Fruit fly (Drosophila melanogaster) whole organism, embryonic: ENCODE data around the gene CG14118.

Experiments used
- Abd-B ChIP-seq: fragments of 200-800 bp; sonication (Bioruptor generic); optimal IDR thresholded peaks from 2 replicates; lab custom pipeline; 2018; ENCODE audit warnings: missing biosample characterization, mild to moderate bottlenecking, missing genetic modification characterization, moderate library complexity
- Aef1 ChIP-seq: fragments of 200-800 bp; sonication (Bioruptor generic); IDR thresholded peaks from 3 replicates; pipeline ENCODE4 v1.3.6; 2022; ENCODE audit warnings: missing biosample characterization, missing genetic modification characterization
- Atf6 ChIP-seq: fragments of 200-800 bp; sonication (Bioruptor generic); IDR thresholded peaks from 2 replicates; pipeline ENCODE4 v1.3.6; 2022; ENCODE audit warnings: missing biosample characterization, missing genetic modification characterization
- Bgb ChIP-seq: fragments of 200-800 bp; sonication (Bioruptor generic); IDR thresholded peaks from 2 replicates; pipeline ENCODE4 v1.3.6; 2022; ENCODE audit warnings: missing biosample characterization, missing genetic modification characterization; ENCODE audit not compliant: partially characterized antibody
- CG10267 ChIP-seq: fragments of 200-800 bp; sonication (Bioruptor generic); optimal IDR thresholded peaks from 2 replicates; lab custom pipeline; 2018; ENCODE audit warnings: missing biosample characterization, mild to moderate bottlenecking, missing genetic modification characterization, moderate library complexity
- CG12236 ChIP-seq: fragments of 200-800 bp; sonication (Bioruptor generic); optimal IDR thresholded peaks from 2 replicates; lab custom pipeline; 2016; ENCODE audit warnings: missing biosample characterization, missing genetic modification characterization
- CG12659 ChIP-seq: fragments of 200-800 bp; sonication (Bioruptor generic); optimal IDR thresholded peaks from 3 replicates; lab custom pipeline; 2017; ENCODE audit warnings: mild to moderate bottlenecking, missing biosample characterization, missing genetic modification reagents, missing genetic modification characterization
- CG13123 ChIP-seq: fragments of 200-800 bp; sonication (Bioruptor generic); optimal IDR thresholded peaks from 2 replicates; lab custom pipeline; 2016; ENCODE audit warnings: missing biosample characterization, missing genetic modification characterization
- CG15601 ChIP-seq: fragments of 200-800 bp; sonication (Bioruptor generic); optimal IDR thresholded peaks from 3 replicates; lab custom pipeline; 2019; ENCODE audit warnings: missing biosample characterization, mild to moderate bottlenecking, missing genetic modification characterization, moderate library complexity
- CG1792 ChIP-seq: fragments of 200-800 bp; sonication (Bioruptor generic); optimal IDR thresholded peaks from 2 replicates; lab custom pipeline; 2016; ENCODE audit warnings: missing biosample characterization, missing genetic modification characterization
- CG1832 ChIP-seq: fragments of 200-800 bp; sonication (Bioruptor generic); optimal IDR thresholded peaks from 2 replicates; lab custom pipeline; 2017; ENCODE audit warnings: missing biosample characterization, mild to moderate bottlenecking, missing genetic modification characterization, inconsistent platforms
- CG30431 ChIP-seq: fragments of 200-800 bp; sonication (Bioruptor generic); optimal IDR thresholded peaks from 2 replicates; lab custom pipeline; 2017; ENCODE audit warnings: missing biosample characterization, missing genetic modification characterization
- CG31388 ChIP-seq: fragments of 200-800 bp; sonication (Bioruptor generic); optimal IDR thresholded peaks from 2 replicates; lab custom pipeline; 2016; ENCODE audit warnings: missing biosample characterization, missing genetic modification characterization
- CG33213 ChIP-seq: fragments of 200-800 bp; sonication (Bioruptor generic); optimal IDR thresholded peaks from 3 replicates; lab custom pipeline; 2016; ENCODE audit warnings: missing biosample characterization, missing genetic modification characterization
- CG6813 ChIP-seq: fragments of 200-800 bp; sonication (Bioruptor generic); optimal IDR thresholded peaks from 2 replicates; lab custom pipeline; 2017; ENCODE audit warnings: missing biosample characterization, missing genetic modification characterization, mild to moderate bottlenecking, moderate library complexity, missing genetic modification reagents
- CG8478 ChIP-seq: fragments of >200 bp; optimal IDR thresholded peaks from 2 replicates; lab custom pipeline; 2018
- CG9727 ChIP-seq: fragments of 200-800 bp; sonication (Bioruptor generic); optimal IDR thresholded peaks from 3 replicates; lab custom pipeline; 2017; ENCODE audit warnings: missing biosample characterization, mild to moderate bottlenecking, missing genetic modification characterization
- Camta ChIP-seq: fragments of 200-800 bp; sonication (Bioruptor generic); optimal IDR thresholded peaks from 2 replicates; lab custom pipeline; 2016; ENCODE audit warnings: missing biosample characterization, missing genetic modification characterization
- D ChIP-seq, 2 experiments: fragments of 200-800 bp in 1 of 2; fragments of >200 bp in 1 of 2; sonication (Bioruptor generic) in 1 of 2; optimal IDR thresholded peaks; 2 replicates in 1 of 2; 3 replicates in 1 of 2; lab custom pipeline; 2017; ENCODE audit warnings: mild to moderate bottlenecking in 1 of 2, missing biosample characterization in 1 of 2, missing genetic modification characterization in 1 of 2, missing genetic modification reagents in 1 of 2
- Dad ChIP-seq: fragments of 200-800 bp; sonication (Bioruptor generic); optimal IDR thresholded peaks from 3 replicates; lab custom pipeline; 2016; ENCODE audit warnings: missing biosample characterization, missing genetic modification characterization
- Doc2 ChIP-seq: fragments of 200-800 bp; sonication (Bioruptor generic); IDR thresholded peaks from 2 replicates; pipeline ENCODE4 v1.3.6; 2022; ENCODE audit warnings: missing biosample characterization, missing genetic modification characterization
- E2f2 ChIP-seq: fragments of 200-800 bp; sonication (Bioruptor generic); IDR thresholded peaks from 2 replicates; pipeline ENCODE4 v1.3.6; 2022; ENCODE audit warnings: missing biosample characterization, missing genetic modification characterization
- HLHmδ ChIP-seq: fragments of 200-800 bp; sonication (Bioruptor generic); optimal IDR thresholded peaks from 2 replicates; lab custom pipeline; 2018; ENCODE audit warnings: missing biosample characterization, mild to moderate bottlenecking, missing genetic modification characterization, moderate library complexity
- Hey ChIP-seq: fragments of 200-800 bp; sonication (Bioruptor generic); optimal IDR thresholded peaks from 3 replicates; lab custom pipeline; 2018; ENCODE audit warnings: missing biosample characterization, mild to moderate bottlenecking, missing genetic modification characterization
- Meics ChIP-seq: fragments of 200-800 bp; sonication (Bioruptor generic); optimal IDR thresholded peaks from 2 replicates; lab custom pipeline; 2017; ENCODE audit warnings: missing biosample characterization, mild to moderate bottlenecking, missing genetic modification characterization
- Opbp ChIP-seq: fragments of 200-800 bp; sonication (Bioruptor generic); IDR thresholded peaks from 3 replicates; pipeline ENCODE4 v1.3.6; 2022; ENCODE audit warnings: missing biosample characterization, missing genetic modification characterization; ENCODE audit not compliant: partially characterized antibody
- amos ChIP-seq: fragments of 200-800 bp; sonication (Bioruptor generic); IDR thresholded peaks from 2 replicates; pipeline ENCODE4 v1.3.6; 2022; ENCODE audit warnings: missing biosample characterization, missing genetic modification characterization; ENCODE audit not compliant: partially characterized antibody
- bigmax ChIP-seq: fragments of 200-800 bp; sonication (Bioruptor generic); optimal IDR thresholded peaks from 2 replicates; lab custom pipeline; 2018; ENCODE audit warnings: missing biosample characterization, mild to moderate bottlenecking, missing genetic modification characterization
- br ChIP-seq: fragments of >200 bp; optimal IDR thresholded peaks from 2 replicates; lab custom pipeline; 2017
- btn ChIP-seq: fragments of 200-800 bp; sonication (Bioruptor generic); optimal IDR thresholded peaks from 2 replicates; lab custom pipeline; 2016; ENCODE audit warnings: missing biosample characterization, missing genetic modification characterization
- caup ChIP-seq: fragments of 200-800 bp; sonication (Bioruptor generic); optimal IDR thresholded peaks from 3 replicates; lab custom pipeline; 2017; ENCODE audit warnings: missing biosample characterization, mild to moderate bottlenecking, missing genetic modification characterization, moderate library complexity; ENCODE audit not compliant: severe bottlenecking
- crol ChIP-seq: fragments of 200-800 bp; sonication (Bioruptor generic); IDR thresholded peaks from 2 replicates; pipeline ENCODE4 v1.3.6; 2022; ENCODE audit warnings: missing biosample characterization, missing genetic modification characterization
- dmrt99B ChIP-seq: fragments of 200-800 bp; sonication (Bioruptor generic); optimal IDR thresholded peaks from 2 replicates; lab custom pipeline; 2018; ENCODE audit warnings: missing biosample characterization, mild to moderate bottlenecking, missing genetic modification characterization, moderate library complexity
- en ChIP-seq: fragments of 200-800 bp; sonication (Bioruptor generic); optimal IDR thresholded peaks from 2 replicates; lab custom pipeline; 2016; ENCODE audit warnings: missing biosample characterization, missing genetic modification characterization
- esg ChIP-seq: fragments of 200-800 bp; sonication (Bioruptor generic); conservative IDR thresholded peaks from 2 replicates; pipeline ENCODE4 v1.3.6; 2022; ENCODE audit warnings: missing biosample characterization, missing genetic modification characterization
- eyg ChIP-seq: fragments of 200-800 bp; sonication (Bioruptor generic); optimal IDR thresholded peaks from 3 replicates; lab custom pipeline; 2016; ENCODE audit warnings: missing biosample characterization, missing genetic modification characterization
- fu2 ChIP-seq: fragments of 200-800 bp; sonication (Bioruptor generic); optimal IDR thresholded peaks from 2 replicates; lab custom pipeline; 2016; ENCODE audit warnings: missing biosample characterization, missing genetic modification characterization
- nerfin-1 ChIP-seq: fragments of 200-800 bp; sonication (Bioruptor generic); optimal IDR thresholded peaks from 3 replicates; lab custom pipeline; 2019; ENCODE audit warnings: missing biosample characterization, mild to moderate bottlenecking, missing genetic modification characterization, moderate library complexity
- nom ChIP-seq: fragments of 200-800 bp; sonication (Bioruptor generic); optimal IDR thresholded peaks from 2 replicates; lab custom pipeline; 2017; ENCODE audit warnings: missing biosample characterization, missing genetic modification characterization, mild to moderate bottlenecking, moderate library complexity, missing genetic modification reagents
- odd ChIP-seq: fragments of 200-800 bp; sonication (Bioruptor generic); optimal IDR thresholded peaks from 2 replicates; lab custom pipeline; 2017; ENCODE audit warnings: missing biosample characterization, mild to moderate bottlenecking, missing genetic modification characterization
- otp ChIP-seq: fragments of 200-800 bp; sonication (Bioruptor generic); IDR thresholded peaks from 3 replicates; pipeline ENCODE4, ENCODE4 v1.3.6; 2022; ENCODE audit warnings: missing biosample characterization, missing genetic modification characterization
- pho ChIP-seq: fragments of 200-800 bp; sonication (Bioruptor generic); optimal IDR thresholded peaks from 2 replicates; lab custom pipeline; 2016; ENCODE audit warnings: missing biosample characterization, missing genetic modification characterization
- prd ChIP-seq, 3 experiments: fragments of >200 bp in 2 of 3; fragments of 200-800 bp in 1 of 3; sonication (Bioruptor generic) in 1 of 3; optimal IDR thresholded peaks in 2 of 3; IDR thresholded peaks in 1 of 3; 2 replicates in 2 of 3; 3 replicates in 1 of 3; pipeline versions ENCODE4 v1.3.6 to Lab custom; 2017 to 2022; ENCODE audit warnings: missing biosample characterization in 1 of 3, missing genetic modification characterization in 1 of 3
- rib ChIP-seq: fragments of 200-800 bp; sonication (Bioruptor generic); IDR thresholded peaks from 2 replicates; pipeline ENCODE4 v1.3.6; 2022; ENCODE audit warnings: missing biosample characterization, missing genetic modification characterization
- sd ChIP-seq: fragments of 200-800 bp; sonication (Bioruptor generic); optimal IDR thresholded peaks from 3 replicates; lab custom pipeline; 2018; ENCODE audit warnings: missing biosample characterization, mild to moderate bottlenecking, missing genetic modification characterization, moderate library complexity
- sisA ChIP-seq: fragments of 200-800 bp; sonication (Bioruptor generic); IDR thresholded peaks from 2 replicates; pipeline ENCODE4 v1.3.6; 2022; ENCODE audit warnings: missing biosample characterization, missing genetic modification characterization
- stwl ChIP-seq: fragments of 200-800 bp; sonication (Bioruptor generic); optimal IDR thresholded peaks from 3 replicates; lab custom pipeline; 2018; ENCODE audit warnings: missing biosample characterization, mild to moderate bottlenecking, missing genetic modification characterization, moderate library complexity
- vnd ChIP-seq: fragments of 200-800 bp; sonication (Bioruptor generic); IDR thresholded peaks from 3 replicates; pipeline ENCODE4 v1.3.6; 2022; ENCODE audit warnings: missing biosample characterization, missing genetic modification characterization; ENCODE audit not compliant: partially characterized antibody

Gene CG14118

DNA sequence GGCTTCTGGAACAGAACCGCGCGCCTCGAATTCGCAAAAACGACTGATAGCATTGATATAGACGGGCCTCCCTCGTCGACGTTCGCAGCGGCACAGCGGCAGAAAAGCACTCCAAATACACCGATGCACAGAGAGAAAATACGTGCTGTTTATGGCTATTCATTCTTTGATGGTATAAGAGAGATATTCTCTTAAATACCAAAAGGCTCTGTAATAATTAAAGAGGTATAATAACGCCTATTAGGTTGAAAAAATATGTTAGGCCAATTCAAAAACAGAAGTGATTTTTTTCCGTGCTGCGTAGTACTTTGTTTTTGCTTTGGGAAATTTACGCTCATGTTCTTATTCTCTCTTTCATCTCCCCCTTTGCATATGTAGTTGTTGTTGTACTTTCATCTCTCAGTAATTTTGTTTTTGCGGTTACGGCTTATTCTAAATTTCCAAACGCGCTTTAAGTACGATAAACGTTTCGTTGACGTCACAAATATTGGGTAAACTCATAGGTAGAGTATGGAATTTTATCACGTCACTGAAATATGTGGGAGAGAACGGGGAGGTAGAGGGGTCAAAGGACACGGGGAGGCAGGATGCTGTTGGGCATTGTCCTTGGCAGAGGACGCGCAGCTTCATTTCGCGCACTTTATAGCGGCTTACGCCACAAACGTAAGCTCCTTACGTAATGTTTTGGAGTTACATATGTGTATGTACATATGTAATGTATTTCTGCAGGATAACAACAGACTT, 49.2 kb upstream of the CG14118 start, which contains the start of gene nebu (continued):
- TF ChIP-seq esg (GFP tag; lab: Robert Waterston, UW) (peak; percentile 95), CG10267 (tag; lab: Kevin White, UChicago) (peak; percentile 85), E2f2 (GFP tag; lab: Robert Waterston, UW) (peak; percentile 81), bigmax (GFP tag; lab: Kevin White, UChicago) (peak; percentile 22), nom (peak; percentile 92), D (optimal IDR thresholded peaks at IDR 0.05; lab: Kevin White, UChicago) (no peak), D (GFP tag; optimal IDR thresholded peaks at IDR 0.05; lab: Kevin White, UChicago) (peak; percentile 88), CG1832 (GFP tag; lab: Kevin White, UChicago) (no peak), Abd-B (no peak), Aef1 (GFP tag; lab: Robert Waterston, UW) (peak; percentile 97), caup (GFP tag; lab: Kevin White, UChicago) (peak; percentile 98), Camta (GFP tag; lab: Kevin White, UChicago) (peak; percentile 90), odd (peak; percentile 91), dmrt99B (tag; lab: Kevin White, UChicago) (peak; percentile 96), nerfin-1 (peak; percentile 67), stwl (tag; lab: Kevin White, UChicago) (no peak), Atf6 (GFP tag; lab: Robert Waterston, UW) (peak; percentile 99), CG6813 (GFP tag; lab: Kevin White, UChicago) (peak; percentile 95), eyg (GFP tag; lab: Kevin White, UChicago) (peak; percentile 96), Meics (GFP tag; lab: Kevin White, UChicago) (peak; percentile 98), pho (GFP tag; lab: Kevin White, UChicago) (peak; percentile 99), CG31388 (GFP tag; lab: Kevin White, UChicago) (peak; percentile 91), amos (GFP tag; lab: Robert Waterston, UW) (no peak), br (no peak), en (GFP tag; lab: Kevin White, UChicago) (peak; percentile 90), CG9727 (GFP tag; lab: Kevin White, UChicago) (peak; percentile 96), CG30431 (GFP tag; lab: Kevin White, UChicago) (peak; percentile 84), sisA (peak; percentile 96), CG15601 (tag; lab: Kevin White, UChicago) (peak; percentile 75), fu2 (peak; percentile 98), prd (optimal IDR thresholded peaks at IDR 0.05; lab: Kevin White, UChicago) (no peak), prd (GFP tag; IDR thresholded peaks at IDR 0.05; lab: Robert Waterston, UW) (peak; percentile 97), CG8478 (lab: Kevin White, UChicago) (no peak), btn (peak; percentile 81), Doc2 (no peak), otp (GFP tag; lab: Robert Waterston, UW) (peak; percentile 92), CG12236 (peak; percentile 82), vnd (GFP tag; lab: Robert Waterston, UW) (no peak), CG1792 (GFP tag; lab: Kevin White, UChicago) (peak; percentile 96), CG12659 (GFP tag; lab: Kevin White, UChicago) (peak; percentile 98), Opbp (GFP tag; lab: Robert Waterston, UW) (no peak), crol (GFP tag; lab: Robert Waterston, UW) (peak; percentile 61), CG33213 (GFP tag; lab: Kevin White, UChicago) (peak; percentile 96), HLHmδ (GFP tag; lab: Kevin White, UChicago) (no peak), Bgb (GFP tag; lab: Robert Waterston, UW) (no peak; the same call in 1 of the 2 replicates), rib (GFP tag; lab: Robert Waterston, UW) (peak; percentile 98), CG13123 (peak; percentile 81), sd (tag; lab: Kevin White, UChicago) (peak; percentile 91), Hey (tag; lab: Kevin White, UChicago) (peak; percentile 83), Dad (GFP tag; lab: Kevin White, UChicago) (peak; percentile 94)
